Worm (Caenorhabditis elegans) whole organism, L4 larva: ENCODE data around the gene ssp-36.

ENCODE experiments used
- F10B5.3 ChIP-seq: sonication (generic microtip); optimal IDR thresholded peaks from 2 replicates; lab custom pipeline; 2016; ENCODE audit warnings: mild to moderate bottlenecking, missing genetic modification characterization, missing compliant biosample characterization
- F44E2.7 ChIP-seq: fragments of 200-800 bp; sonication (Bioruptor generic); IDR thresholded peaks from 2 replicates; pipeline ENCODE4 v2.1.2; 2022; ENCODE audit warnings: missing genetic modification characterization, missing compliant biosample characterization
- F49E8.2 ChIP-seq: sonication (generic microtip); optimal IDR thresholded peaks from 2 replicates; lab custom pipeline; 2016; ENCODE audit warnings: missing compliant biosample characterization, mild to moderate bottlenecking, missing genetic modification characterization, borderline replicate concordance
- Y5F2A.4 ChIP-seq: fragments of 200-800 bp; sonication (Bioruptor generic); optimal IDR thresholded peaks from 2 replicates; lab custom pipeline; 2018; ENCODE audit warnings: mild to moderate bottlenecking, missing genetic modification characterization, missing compliant biosample characterization
- Y75B8A.6 ChIP-seq: fragments of 200-800 bp; sonication (Bioruptor generic); IDR thresholded peaks from 2 replicates; pipeline ENCODE4 v1.3.6; 2022; ENCODE audit warnings: missing genetic modification reagents, missing genetic modification characterization, missing compliant biosample characterization
- ZK546.5 ChIP-seq, 2 experiments: sonication (generic microtip); optimal IDR thresholded peaks; 2 replicates each; lab custom pipeline; 2017; ENCODE audit warnings: missing biosample characterization in 2 of 2, missing genetic modification characterization in 2 of 2
- aha-1 ChIP-seq: fragments of 150-350 bp; peaks from one replicate; lab custom pipeline; 2014; ENCODE audit warnings: missing biosample characterization, missing genetic modification characterization
- aly-2 ChIP-seq: sonication (generic microtip); optimal IDR thresholded peaks from 2 replicates; lab custom pipeline; 2018; ENCODE audit warnings: missing biosample characterization, missing genetic modification characterization
- ama-1 ChIP-seq: fragments of 150-350 bp; optimal IDR thresholded peaks from 2 replicates; lab custom pipeline; 2014; ENCODE audit warnings: inconsistent platforms, mixed read lengths
- ceh-44 ChIP-seq: fragments of 200-800 bp; sonication (Bioruptor generic); IDR thresholded peaks from 2 replicates; pipeline ENCODE4 v1.3.6; 2022; ENCODE audit warnings: missing genetic modification reagents, missing genetic modification characterization, missing compliant biosample characterization
- ceh-62 ChIP-seq: sonication (generic microtip); optimal IDR thresholded peaks from 2 replicates; lab custom pipeline; 2017; ENCODE audit warnings: missing biosample characterization, missing genetic modification characterization
- ces-1 ChIP-seq: fragments of 150-350 bp; sonication (generic microtip); optimal IDR thresholded peaks from 4 replicates; lab custom pipeline; 2014; ENCODE audit warnings: missing biosample characterization, missing genetic modification reagents, missing genetic modification characterization
- daf-16 ChIP-seq, 3 experiments: sonication (generic microtip); optimal IDR thresholded peaks; 2 replicates each; lab custom pipeline; 2016 to 2017; ENCODE audit warnings: missing genetic modification characterization in 3 of 3, missing genetic modification reagents in 3 of 3, mild to moderate bottlenecking in 2 of 3, missing compliant biosample characterization in 2 of 3, missing biosample characterization in 1 of 3, moderate library complexity in 1 of 3
- egl-27 ChIP-seq: sonication (generic microtip); optimal IDR thresholded peaks from 3 replicates; lab custom pipeline; 2017; ENCODE audit warnings: missing biosample characterization, missing genetic modification reagents, missing genetic modification characterization
- egl-43 ChIP-seq: fragments of 200-800 bp; sonication (Bioruptor generic); IDR thresholded peaks from 2 replicates; pipeline ENCODE4 v1.3.6; 2022; ENCODE audit warnings: missing genetic modification reagents, missing genetic modification characterization, missing compliant biosample characterization
- hlh-11 ChIP-seq: fragments of 200-800 bp; sonication (Bioruptor generic); optimal IDR thresholded peaks from 2 replicates; lab custom pipeline; 2018; ENCODE audit warnings: mild to moderate bottlenecking, missing genetic modification characterization, missing compliant biosample characterization
- hlh-30 ChIP-seq: sonication (generic microtip); optimal IDR thresholded peaks from 2 replicates; lab custom pipeline; 2017; ENCODE audit warnings: antibody characterized with exemption, mild to moderate bottlenecking, missing genetic modification characterization, missing compliant biosample characterization; ENCODE audit not compliant: insufficient read depth
- hmg-1.1 ChIP-seq: fragments of 200-800 bp; sonication (Bioruptor generic); IDR thresholded peaks from 2 replicates; pipeline ENCODE4 v1.3.6; 2022; ENCODE audit warnings: missing genetic modification reagents, missing genetic modification characterization, missing compliant biosample characterization
- lim-7 ChIP-seq: fragments of 200-800 bp; sonication (Bioruptor generic); IDR thresholded peaks from 2 replicates; pipeline ENCODE4 v1.3.6; 2022; ENCODE audit warnings: missing genetic modification characterization, missing compliant biosample characterization
- lin-13 ChIP-seq: fragments of 150-350 bp; optimal IDR thresholded peaks from 2 replicates; lab custom pipeline; 2014; ENCODE audit warnings: missing biosample characterization, missing genetic modification reagents, missing genetic modification characterization
- lin-15B ChIP-seq: fragments of 150-350 bp; sonication (generic microtip); optimal IDR thresholded peaks from 3 replicates; lab custom pipeline; 2014; ENCODE audit warnings: missing biosample characterization, missing genetic modification characterization
- lin-38 ChIP-seq: fragments of 200-800 bp; sonication (Bioruptor generic); IDR thresholded peaks from 2 replicates; pipeline ENCODE4 v1.3.6; 2022; ENCODE audit warnings: missing genetic modification reagents, missing genetic modification characterization, missing compliant biosample characterization
- madf-5 ChIP-seq, 2 experiments: fragments of 200-800 bp; sonication (Bioruptor generic); IDR thresholded peaks; 2 replicates each; pipeline ENCODE4 v1.3.6; 2022; ENCODE audit warnings: missing compliant biosample characterization in 2 of 2, missing genetic modification characterization in 2 of 2
- mdl-1 ChIP-seq, 2 experiments: fragments of 150-350 bp in 1 of 2; sonication (generic microtip) in 1 of 2; optimal IDR thresholded peaks; 2 replicates each; lab custom pipeline; 2014 to 2017; ENCODE audit warnings: missing biosample characterization in 2 of 2, missing genetic modification characterization in 2 of 2
- nhr-10 ChIP-seq: fragments of 150-350 bp; optimal IDR thresholded peaks from 2 replicates; lab custom pipeline; 2014; ENCODE audit warnings: missing biosample characterization, missing genetic modification characterization
- nhr-11 ChIP-seq: fragments of 150-350 bp; optimal IDR thresholded peaks from 2 replicates; lab custom pipeline; 2014; ENCODE audit warnings: missing biosample characterization, missing genetic modification characterization
- nhr-28 ChIP-seq: fragments of 150-350 bp; optimal IDR thresholded peaks from 2 replicates; lab custom pipeline; 2014; ENCODE audit warnings: missing biosample characterization, missing genetic modification characterization
- nhr-77 ChIP-seq: fragments of 150-350 bp; optimal IDR thresholded peaks from 2 replicates; lab custom pipeline; 2014; ENCODE audit warnings: missing biosample characterization, missing genetic modification characterization
- pqm-1 ChIP-seq: sonication (generic microtip); optimal IDR thresholded peaks from 2 replicates; lab custom pipeline; 2017; ENCODE audit warnings: missing biosample characterization, missing genetic modification characterization
- saeg-2 ChIP-seq: fragments of 200-800 bp; sonication (Bioruptor generic); IDR thresholded peaks from 2 replicates; pipeline ENCODE4 v1.3.6; 2022; ENCODE audit warnings: missing genetic modification reagents, missing genetic modification characterization, missing compliant biosample characterization
- sdz-12 ChIP-seq: fragments of 200-800 bp; sonication (Bioruptor generic); optimal IDR thresholded peaks from 2 replicates; lab custom pipeline; 2018; ENCODE audit warnings: mild to moderate bottlenecking, missing genetic modification characterization, missing compliant biosample characterization
- snpc-4 ChIP-seq: fragments of 150-350 bp; optimal IDR thresholded peaks from 2 replicates; lab custom pipeline; 2014; ENCODE audit warnings: missing biosample characterization, missing genetic modification characterization
- unc-39 ChIP-seq: sonication (generic microtip); optimal IDR thresholded peaks from 2 replicates; lab custom pipeline; 2017; ENCODE audit warnings: missing biosample characterization, missing genetic modification characterization
- unc-62 ChIP-seq, 3 experiments: fragments of 150-350 bp in 1 of 3; sonication (generic microtip); optimal IDR thresholded peaks in 2 of 3; peaks in 1 of 3; 1 replicate in 1 of 3; 2 replicates in 2 of 3; lab custom pipeline; 2014 to 2017; ENCODE audit warnings: missing biosample characterization in 3 of 3, missing genetic modification characterization in 3 of 3, missing genetic modification reagents in 3 of 3, missing genotype in 1 of 3
- zag-1 ChIP-seq: fragments of 150-350 bp; optimal IDR thresholded peaks from 2 replicates; lab custom pipeline; 2014; ENCODE audit warnings: missing biosample characterization, missing genetic modification characterization
- zip-2 ChIP-seq: fragments of 150-350 bp; optimal IDR thresholded peaks from 2 replicates; lab custom pipeline; 2014; ENCODE audit warnings: missing biosample characterization, missing genetic modification characterization

The ssp-36 gene

DNA sequence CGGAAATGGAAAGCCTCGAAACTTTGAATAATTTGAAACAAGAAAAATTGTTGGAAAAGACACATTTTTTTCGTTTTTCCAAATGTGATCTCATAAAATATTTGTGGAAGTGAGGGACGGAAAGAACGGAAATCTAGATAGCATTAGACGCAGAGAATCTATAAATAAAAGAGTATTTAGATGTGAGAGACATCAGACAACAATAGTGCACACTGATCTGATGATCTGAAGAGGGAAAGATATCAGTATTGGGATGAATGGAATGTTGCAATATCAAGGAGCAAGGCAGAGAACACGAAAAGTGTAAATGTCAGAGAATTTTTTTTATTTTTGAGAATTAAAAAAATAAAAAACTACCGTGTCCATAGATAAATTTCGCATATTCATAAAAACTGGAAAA is 31.3 kb downstream of the ssp-36 start:
- TF ChIP-seq Y75B8A.6 (no peak), unc-39 (tag; lab: Kevin White, UChicago) (no peak), hlh-11 (peak; percentile 1), ceh-62 (tag; lab: Kevin White, UChicago) (no peak)

DNA sequence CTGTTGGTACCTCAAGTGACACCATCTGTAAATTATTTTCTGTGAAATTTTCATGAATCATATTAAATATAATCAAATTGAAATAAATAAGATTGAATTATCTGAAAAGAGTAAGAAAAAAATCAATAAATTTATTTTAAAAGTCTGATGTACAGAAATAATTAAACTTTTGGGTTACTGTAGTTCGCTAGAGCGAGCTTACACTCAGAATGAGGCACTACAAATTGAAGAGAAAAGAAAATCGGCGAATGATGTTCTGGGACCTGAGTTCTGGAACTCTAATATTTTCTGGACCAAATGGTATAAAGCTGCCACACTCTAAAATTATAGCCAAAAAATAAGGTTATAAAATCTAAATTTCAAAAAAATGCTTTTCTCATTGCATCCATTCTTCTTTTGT is 32.2 kb downstream of the ssp-36 start:
- TF ChIP-seq lin-38 (GFP tag; lab: Robert Waterston, UW) (peak; percentile 59), egl-27 (tag; lab: Kevin White, UChicago) (no peak)
- TF ChIP-seq, all 104 proteins: peak for 1

DNA sequence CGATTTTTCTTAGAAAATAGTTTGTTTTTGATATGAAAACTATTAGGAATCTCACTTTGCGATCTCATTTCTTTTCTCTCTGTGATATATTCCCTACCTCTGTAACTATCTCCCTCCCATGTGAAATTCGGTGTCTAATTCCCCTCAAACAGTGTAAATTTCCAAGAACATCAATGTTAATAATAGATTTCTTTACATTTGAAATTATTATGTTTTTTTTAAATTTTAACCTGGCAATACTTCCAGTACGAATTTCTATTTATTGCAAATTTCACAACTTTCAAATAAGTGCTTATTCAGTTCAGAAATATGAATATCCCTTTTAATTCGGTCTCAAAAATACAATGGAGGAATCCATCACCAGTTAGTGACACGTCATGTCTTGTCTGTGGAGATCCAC is 37.8 kb downstream of the ssp-36 start, which contains the start of gene nhr-100:
TSS of gene nhr-100 (plus strand) at position 301 of the 400 bp plus-strand sequence.
- TF ChIP-seq snpc-4 (tag; lab: Kevin White, UChicago) (no peak), zip-2 (tag; lab: Kevin White, UChicago) (no peak)

DNA sequence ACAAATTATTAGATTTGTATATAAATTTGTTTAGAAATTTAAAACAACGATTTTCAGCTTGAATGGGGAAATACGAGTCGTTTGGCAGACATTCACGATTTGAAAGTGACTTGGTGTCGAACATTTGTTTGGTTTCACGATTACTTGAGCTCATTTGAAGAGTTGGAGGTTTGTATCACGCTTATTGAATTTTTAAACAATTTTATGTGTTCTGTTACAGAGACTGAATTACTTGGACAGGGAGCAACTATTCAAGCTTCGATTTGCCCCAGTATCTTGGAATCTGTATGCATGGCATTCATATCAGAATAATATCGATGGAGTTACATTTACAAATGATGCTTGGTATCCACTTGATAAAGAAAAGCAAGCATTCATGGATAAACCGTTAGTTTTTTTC is 38.9 kb downstream of the ssp-36 start:
- no peak for TF ChIP-seq sdz-12
- TF ChIP-seq lim-7 (GFP tag; lab: Robert Waterston, UW), result no peak
- TF ChIP-seq unc-62 (GFP tag; optimal IDR thresholded peaks at IDR 0.05 in 1 of 2; lab: Kevin White, UChicago), result peak in 1 of 2 experiments; percentile 91
- no peak for TF ChIP-seq unc-62 (tag; optimal IDR thresholded peaks at IDR 0.05; lab: Kevin White, UChicago)
- no peak for TF ChIP-seq saeg-2 (GFP tag; lab: Robert Waterston, UW)
- TF ChIP-seq, all 104 proteins: peak for 1

DNA sequence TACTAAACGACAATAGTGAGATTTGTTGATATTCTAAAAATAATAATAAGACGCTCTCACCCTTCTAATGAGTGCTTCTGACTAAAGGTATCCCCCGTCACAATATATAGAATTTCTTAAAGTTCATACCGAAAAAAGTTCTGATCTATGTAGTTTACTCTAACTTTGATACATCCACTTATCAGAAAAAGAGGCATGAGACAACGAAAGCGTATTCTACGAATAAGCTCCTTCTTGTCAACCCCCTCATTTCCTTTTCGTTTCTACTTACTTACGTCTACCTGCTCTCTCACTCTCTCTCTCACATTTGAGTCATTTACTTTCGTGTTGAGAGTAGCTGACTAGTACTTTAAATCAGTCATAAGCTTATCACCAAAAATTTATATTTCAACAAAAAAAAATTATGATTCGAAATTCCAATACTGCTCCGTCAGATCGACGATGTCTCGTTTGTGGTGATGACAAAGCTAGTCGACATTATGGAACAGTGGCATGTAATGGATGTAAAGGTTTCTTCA is 40.6 kb downstream of the ssp-36 start:
- TF ChIP-seq unc-62 (GFP tag; optimal IDR thresholded peaks at IDR 0.05 in 1 of 2; lab: Kevin White, UChicago) (peak in 1 of 2 experiments; percentile 63), unc-62 (tag; optimal IDR thresholded peaks at IDR 0.05; lab: Kevin White, UChicago) (no peak), madf-5 (GFP tag; IDR thresholded peaks at IDR 0.05; lab: Robert Waterston, UW) (no peak), nhr-11 (tag; lab: Kevin White, UChicago) (peak; percentile 38), aha-1 (tag; lab: Kevin White, UChicago) (peak; percentile 80)

DNA sequence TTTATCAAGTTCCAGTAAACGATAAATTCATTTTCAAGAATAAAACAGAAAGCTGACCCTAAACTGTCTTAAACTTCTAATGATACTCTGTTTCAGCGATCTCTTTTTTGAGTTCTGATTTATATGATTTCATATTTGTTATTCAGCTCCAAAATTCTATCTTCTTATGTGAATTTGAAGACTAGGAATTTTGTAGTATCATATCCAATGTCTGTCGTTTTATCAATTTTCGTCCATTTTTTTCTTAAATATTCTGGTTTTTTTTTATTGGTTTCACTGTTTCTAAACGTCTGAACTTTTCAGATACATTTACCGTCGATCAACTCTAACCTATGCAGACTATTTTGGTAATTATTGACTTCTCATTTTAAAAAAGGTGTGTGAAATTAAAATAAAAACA is 41.2 kb downstream of the ssp-36 start, which contains the start of the genes nhr-138 and C28D4.18:
TSS of gene nhr-138 (plus strand) at position 304 of the 400 bp plus-strand sequence.
TSS of gene C28D4.18 (plus strand) at position 333 of the 400 bp plus-strand sequence.
- peak; percentile 95 for TF ChIP-seq aha-1 (tag; lab: Kevin White, UChicago)
- no peak for TF ChIP-seq aly-2 (tag; lab: Kevin White, UChicago)
- no peak for TF ChIP-seq hmg-1.1 (GFP tag; lab: Robert Waterston, UW)
- no peak for TF ChIP-seq nhr-10 (tag; lab: Kevin White, UChicago)
- no peak for TF ChIP-seq F49E8.2

DNA sequence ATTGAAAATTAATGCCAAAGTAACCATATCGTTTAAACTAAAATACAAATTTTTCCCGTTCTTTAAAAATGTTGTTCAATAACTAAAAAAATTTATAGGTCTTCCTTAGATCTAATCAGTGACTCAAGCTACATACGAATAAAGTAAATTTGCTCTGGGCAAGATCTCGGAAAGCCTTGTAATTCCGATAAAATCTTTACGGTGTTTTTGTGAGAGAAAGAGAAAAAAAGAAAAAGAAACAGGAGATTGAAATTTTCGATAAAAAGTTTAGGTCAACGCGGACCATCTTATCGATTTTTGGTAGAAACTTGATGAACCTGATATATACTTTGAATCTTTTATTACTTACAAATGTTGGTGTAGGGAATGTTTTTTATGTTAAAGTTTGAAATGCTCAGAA is 43.0 kb downstream of the ssp-36 start:
- TF ChIP-seq saeg-2 (GFP tag; lab: Robert Waterston, UW) (no peak), egl-43 (GFP tag; lab: Robert Waterston, UW) (no peak), nhr-77 (tag; lab: Kevin White, UChicago) (no peak), ama-1 (lab: Kevin White, UChicago) (no peak), hlh-11 (no peak), sdz-12 (no peak), F44E2.7 (GFP tag; lab: Robert Waterston, UW) (no peak), ZK546.5 (tag; optimal IDR thresholded peaks at IDR 0.05; lab: Kevin White, UChicago) (no peak), hlh-30 (tag; lab: Kevin White, UChicago) (no peak), Y5F2A.4 (GFP tag; lab: Kevin White, UChicago) (no peak)

DNA sequence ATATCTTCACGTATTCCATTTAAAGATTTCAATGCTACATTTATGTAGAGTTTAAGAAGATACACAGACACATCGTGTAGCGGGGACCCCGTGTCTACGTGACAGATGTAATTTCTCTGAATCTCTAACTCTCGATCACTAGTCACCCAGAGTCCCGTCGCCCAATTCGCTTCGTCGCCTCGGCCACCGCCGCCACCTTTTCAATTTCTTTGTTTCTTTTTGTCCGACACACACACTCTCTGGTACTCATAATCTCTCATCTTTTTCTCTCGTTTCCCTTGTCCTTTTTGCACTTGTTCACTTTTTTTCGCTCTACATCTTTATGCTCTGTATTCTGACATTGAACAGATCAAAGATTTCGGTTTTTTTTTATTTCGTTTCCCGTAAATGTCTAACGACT is 47.8 kb downstream of the ssp-36 start:
- TF ChIP-seq lin-13, result peak; percentile 45
- no peak for TF ChIP-seq ceh-44
- peak; percentile 94 for TF ChIP-seq nhr-28 (tag; lab: Kevin White, UChicago)
- TF ChIP-seq daf-16 (GFP tag; optimal IDR thresholded peaks at IDR 0.05; lab: Kevin White, UChicago), result no peak
- peak; percentile 56 for TF ChIP-seq daf-16 (tag; optimal IDR thresholded peaks at IDR 0.05; lab: Kevin White, UChicago)
- no peak for TF ChIP-seq sdz-12
- no peak for TF ChIP-seq zag-1 (tag; lab: Kevin White, UChicago)
- peak; percentile 27 for TF ChIP-seq pqm-1 (tag; lab: Kevin White, UChicago)
- TF ChIP-seq nhr-11 (tag; lab: Kevin White, UChicago), result peak; percentile 57
- TF ChIP-seq lin-15B, result no peak
- no peak for TF ChIP-seq ces-1 (GFP tag; lab: Kevin White, UChicago)
- peak; percentile 27 for TF ChIP-seq nhr-10 (tag; lab: Kevin White, UChicago)
- peak; percentile 27 to 84 for TF ChIP-seq mdl-1 (tag; optimal IDR thresholded peaks at IDR 0.05; lab: Kevin White, UChicago)
- peak; percentile 31 for TF ChIP-seq nhr-77 (tag; lab: Kevin White, UChicago)
- TF ChIP-seq F10B5.3, result no peak
- peak; percentile 62 for TF ChIP-seq hlh-30 (tag; lab: Kevin White, UChicago)
